Worm (Caenorhabditis elegans) whole organism, L4 larva: Measurements from ENCODE around the gene smc-5.

Source experiments
- F10B5.3 ChIP-seq: sonication (generic microtip); optimal IDR thresholded peaks from 2 replicates; lab custom pipeline; 2016; ENCODE audit warnings: mild to moderate bottlenecking, missing genetic modification characterization, missing compliant biosample characterization
- F37D6.2 ChIP-seq: sonication (generic microtip); optimal IDR thresholded peaks from 2 replicates; lab custom pipeline; 2016; ENCODE audit warnings: mild to moderate bottlenecking, missing genetic modification characterization, missing compliant biosample characterization
- R02D3.7 ChIP-seq: fragments of 150-350 bp; sonication (generic microtip); optimal IDR thresholded peaks from 3 replicates; lab custom pipeline; 2014; ENCODE audit warnings: missing biosample characterization, missing genetic modification characterization
- Y48G9A.11 ChIP-seq: fragments of 200-800 bp; sonication (Bioruptor generic); IDR thresholded peaks from 2 replicates; pipeline ENCODE4 v1.3.6; 2022; ENCODE audit warnings: missing genetic modification reagents, missing genetic modification characterization, missing compliant biosample characterization
- ZK546.5 ChIP-seq, 2 experiments: sonication (generic microtip); optimal IDR thresholded peaks; 2 replicates each; lab custom pipeline; 2017; ENCODE audit warnings: missing biosample characterization in 2 of 2, missing genetic modification characterization in 2 of 2
- ama-1 ChIP-seq: fragments of 150-350 bp; optimal IDR thresholded peaks from 2 replicates; lab custom pipeline; 2014; ENCODE audit warnings: inconsistent platforms, mixed read lengths
- arid-1 ChIP-seq: fragments of 200-800 bp; sonication (Bioruptor generic); conservative IDR thresholded peaks from 2 replicates; pipeline ENCODE4 v1.3.6; 2022; ENCODE audit warnings: missing genetic modification reagents, missing genetic modification characterization, missing compliant biosample characterization
- attf-4 ChIP-seq: sonication (generic microtip); optimal IDR thresholded peaks from 3 replicates; lab custom pipeline; 2017; ENCODE audit warnings: missing biosample characterization, missing genetic modification characterization
- ceh-20 ChIP-seq: fragments of 200-800 bp; sonication (Bioruptor generic); IDR thresholded peaks from 2 replicates; pipeline ENCODE4 v1.3.6; 2022; ENCODE audit warnings: missing genetic modification reagents, missing genetic modification characterization, missing compliant biosample characterization
- ceh-28 ChIP-seq: fragments of 150-350 bp; optimal IDR thresholded peaks from 2 replicates; lab custom pipeline; 2014; ENCODE audit warnings: missing biosample characterization, missing genetic modification reagents, missing genetic modification characterization
- ceh-32 ChIP-seq: sonication (generic microtip); optimal IDR thresholded peaks from 2 replicates; lab custom pipeline; 2016; ENCODE audit warnings: mild to moderate bottlenecking, missing genetic modification characterization, missing compliant biosample characterization; ENCODE audit not compliant: poor library complexity
- ceh-62 ChIP-seq: sonication (generic microtip); optimal IDR thresholded peaks from 2 replicates; lab custom pipeline; 2017; ENCODE audit warnings: missing biosample characterization, missing genetic modification characterization
- ceh-82 ChIP-seq: sonication (generic microtip); optimal IDR thresholded peaks from 2 replicates; lab custom pipeline; 2017; ENCODE audit warnings: missing biosample characterization, missing genetic modification characterization
- ces-1 ChIP-seq: fragments of 150-350 bp; sonication (generic microtip); optimal IDR thresholded peaks from 4 replicates; lab custom pipeline; 2014; ENCODE audit warnings: missing biosample characterization, missing genetic modification reagents, missing genetic modification characterization
- cey-2 ChIP-seq: sonication (generic microtip); optimal IDR thresholded peaks from 3 replicates; lab custom pipeline; 2017; ENCODE audit warnings: missing genetic modification characterization, mild to moderate bottlenecking, missing compliant biosample characterization, antibody characterized with exemption, borderline replicate concordance; ENCODE audit not compliant: insufficient read depth
- ctbp-1 ChIP-seq: fragments of 200-800 bp; sonication (Bioruptor generic); IDR thresholded peaks from 2 replicates; pipeline ENCODE4 v1.3.6; 2022; ENCODE audit warnings: missing genetic modification reagents, missing genetic modification characterization, missing compliant biosample characterization
- daf-8 ChIP-seq: fragments of 200-800 bp; sonication (Bioruptor generic); IDR thresholded peaks from 2 replicates; pipeline ENCODE4 v1.3.6; 2022; ENCODE audit warnings: missing genetic modification characterization, missing compliant biosample characterization
- dmd-6 ChIP-seq: fragments of 200-800 bp; sonication (Bioruptor generic); IDR thresholded peaks from 2 replicates; pipeline ENCODE4 v1.3.6; 2022; ENCODE audit warnings: missing genetic modification reagents, missing genetic modification characterization, missing compliant biosample characterization
- dmd-8 ChIP-seq: fragments of 200-800 bp; sonication (Bioruptor generic); IDR thresholded peaks from 2 replicates; pipeline ENCODE4 v1.3.6; 2022; ENCODE audit warnings: missing genetic modification characterization, missing compliant biosample characterization
- duxl-1 ChIP-seq: sonication (generic microtip); optimal IDR thresholded peaks from 2 replicates; lab custom pipeline; 2016; ENCODE audit warnings: mild to moderate bottlenecking, missing genetic modification characterization, moderate library complexity, missing compliant biosample characterization; ENCODE audit not compliant: poor library complexity
- egl-43 ChIP-seq: fragments of 200-800 bp; sonication (Bioruptor generic); IDR thresholded peaks from 2 replicates; pipeline ENCODE4 v1.3.6; 2022; ENCODE audit warnings: missing genetic modification reagents, missing genetic modification characterization, missing compliant biosample characterization
- fos-1 ChIP-seq: fragments of 150-350 bp; optimal IDR thresholded peaks from 2 replicates; lab custom pipeline; 2014; ENCODE audit warnings: missing biosample characterization, missing genetic modification characterization
- lim-7 ChIP-seq: fragments of 200-800 bp; sonication (Bioruptor generic); IDR thresholded peaks from 2 replicates; pipeline ENCODE4 v1.3.6; 2022; ENCODE audit warnings: missing genetic modification characterization, missing compliant biosample characterization
- lin-1 ChIP-seq: fragments of 200-800 bp; sonication (Bioruptor generic); IDR thresholded peaks from 2 replicates; pipeline ENCODE4 v1.3.6; 2022; ENCODE audit warnings: missing genetic modification reagents, missing genetic modification characterization, missing compliant biosample characterization
- lin-15B ChIP-seq: fragments of 150-350 bp; sonication (generic microtip); optimal IDR thresholded peaks from 3 replicates; lab custom pipeline; 2014; ENCODE audit warnings: missing biosample characterization, missing genetic modification characterization
- lin-39 ChIP-seq: fragments of 150-350 bp; optimal IDR thresholded peaks from 2 replicates; lab custom pipeline; 2014; ENCODE audit warnings: missing biosample characterization, missing genetic modification reagents, missing genetic modification characterization
- lir-3 ChIP-seq: sonication (generic microtip); optimal IDR thresholded peaks from 2 replicates; lab custom pipeline; 2016; ENCODE audit warnings: mild to moderate bottlenecking, missing genetic modification characterization, missing compliant biosample characterization
- madf-9 ChIP-seq: fragments of 200-800 bp; sonication (Bioruptor generic); conservative IDR thresholded peaks from 2 replicates; pipeline ENCODE4 v1.3.6; 2022; ENCODE audit warnings: missing genetic modification reagents, missing genetic modification characterization, missing compliant biosample characterization
- mdt-29 ChIP-seq: fragments of 200-800 bp; sonication (Bioruptor generic); IDR thresholded peaks from 2 replicates; pipeline ENCODE4 v1.3.6; 2022; ENCODE audit warnings: missing genetic modification reagents, missing genetic modification characterization, missing compliant biosample characterization
- mes-2 ChIP-seq: sonication (generic microtip); optimal IDR thresholded peaks from 2 replicates; lab custom pipeline; 2016; ENCODE audit warnings: missing genotype, mild to moderate bottlenecking, missing genetic modification characterization, missing compliant biosample characterization; ENCODE audit not compliant: poor library complexity, severe bottlenecking
- mxl-2 ChIP-seq: fragments of 200-800 bp; sonication (Bioruptor generic); conservative IDR thresholded peaks from 2 replicates; pipeline ENCODE4 v1.3.6; 2022; ENCODE audit warnings: missing genetic modification reagents, missing genetic modification characterization, missing compliant biosample characterization
- mxl-3 ChIP-seq: fragments of 200-800 bp; sonication (Bioruptor generic); optimal IDR thresholded peaks from 2 replicates; lab custom pipeline; 2018; ENCODE audit warnings: mild to moderate bottlenecking, missing genetic modification characterization, missing compliant biosample characterization
- nhr-10 ChIP-seq: fragments of 150-350 bp; optimal IDR thresholded peaks from 2 replicates; lab custom pipeline; 2014; ENCODE audit warnings: missing biosample characterization, missing genetic modification characterization
- nhr-102 ChIP-seq: sonication (generic microtip); optimal IDR thresholded peaks from 2 replicates; lab custom pipeline; 2016; ENCODE audit warnings: mild to moderate bottlenecking, missing genetic modification characterization, moderate library complexity, missing compliant biosample characterization
- nhr-111 ChIP-seq: fragments of 200-800 bp; sonication (Bioruptor generic); optimal IDR thresholded peaks from 2 replicates; lab custom pipeline; 2018; ENCODE audit warnings: mild to moderate bottlenecking, missing genetic modification characterization, missing compliant biosample characterization
- nhr-25 ChIP-seq: sonication (generic microtip); optimal IDR thresholded peaks from 2 replicates; lab custom pipeline; 2017; ENCODE audit warnings: missing genetic modification characterization, mild to moderate bottlenecking, missing compliant biosample characterization, antibody characterized with exemption, moderate library complexity, borderline replicate concordance; ENCODE audit not compliant: insufficient read depth
- nhr-28 ChIP-seq: fragments of 150-350 bp; optimal IDR thresholded peaks from 2 replicates; lab custom pipeline; 2014; ENCODE audit warnings: missing biosample characterization, missing genetic modification characterization
- nhr-41 ChIP-seq: fragments of 200-800 bp; sonication (Bioruptor generic); IDR thresholded peaks from 2 replicates; pipeline ENCODE4 v1.3.6; 2022; ENCODE audit warnings: missing genetic modification reagents, missing genetic modification characterization, missing compliant biosample characterization
- nhr-42 ChIP-seq: fragments of 200-800 bp; sonication (Bioruptor generic); IDR thresholded peaks from 2 replicates; pipeline ENCODE4 v1.3.6; 2022; ENCODE audit warnings: missing genetic modification characterization, missing compliant biosample characterization
- nhr-48 ChIP-seq: sonication (generic microtip); optimal IDR thresholded peaks from 2 replicates; lab custom pipeline; 2016; ENCODE audit warnings: mild to moderate bottlenecking, missing genetic modification characterization, missing compliant biosample characterization
- nhr-76 ChIP-seq: fragments of 150-350 bp; optimal IDR thresholded peaks from 2 replicates; lab custom pipeline; 2014; ENCODE audit warnings: missing biosample characterization, missing genetic modification characterization
- pqm-1 ChIP-seq: sonication (generic microtip); optimal IDR thresholded peaks from 2 replicates; lab custom pipeline; 2017; ENCODE audit warnings: missing biosample characterization, missing genetic modification characterization
- rbr-2 ChIP-seq: sonication (generic microtip); optimal IDR thresholded peaks from 2 replicates; lab custom pipeline; 2016; ENCODE audit warnings: missing genotype, missing genetic modification characterization, missing compliant biosample characterization
- saeg-2 ChIP-seq: fragments of 200-800 bp; sonication (Bioruptor generic); IDR thresholded peaks from 2 replicates; pipeline ENCODE4 v1.3.6; 2022; ENCODE audit warnings: missing genetic modification reagents, missing genetic modification characterization, missing compliant biosample characterization
- skn-1 ChIP-seq: fragments of 150-350 bp; optimal IDR thresholded peaks from 2 replicates; lab custom pipeline; 2014; ENCODE audit warnings: missing biosample characterization, missing genetic modification characterization
- snpc-4 ChIP-seq: fragments of 150-350 bp; optimal IDR thresholded peaks from 2 replicates; lab custom pipeline; 2014; ENCODE audit warnings: missing biosample characterization, missing genetic modification characterization
- spr-1 ChIP-seq: sonication (generic microtip); optimal IDR thresholded peaks from 2 replicates; lab custom pipeline; 2016; ENCODE audit warnings: mild to moderate bottlenecking, missing genetic modification characterization, missing compliant biosample characterization
- spr-3 ChIP-seq: fragments of 200-800 bp; sonication (Bioruptor generic); optimal IDR thresholded peaks from 2 replicates; lab custom pipeline; 2018; ENCODE audit warnings: mild to moderate bottlenecking, missing genetic modification characterization, missing compliant biosample characterization
- unc-62 ChIP-seq, 3 experiments: fragments of 150-350 bp in 1 of 3; sonication (generic microtip); optimal IDR thresholded peaks in 2 of 3; peaks in 1 of 3; 1 replicate in 1 of 3; 2 replicates in 2 of 3; lab custom pipeline; 2014 to 2017; ENCODE audit warnings: missing biosample characterization in 3 of 3, missing genetic modification characterization in 3 of 3, missing genetic modification reagents in 3 of 3, missing genotype in 1 of 3
- zag-1 ChIP-seq: fragments of 150-350 bp; optimal IDR thresholded peaks from 2 replicates; lab custom pipeline; 2014; ENCODE audit warnings: missing biosample characterization, missing genetic modification characterization
- zfp-2 ChIP-seq: sonication (generic microtip); optimal IDR thresholded peaks from 2 replicates; lab custom pipeline; 2016; ENCODE audit warnings: mild to moderate bottlenecking, missing genetic modification characterization, missing compliant biosample characterization

Gene smc-5

DNA sequence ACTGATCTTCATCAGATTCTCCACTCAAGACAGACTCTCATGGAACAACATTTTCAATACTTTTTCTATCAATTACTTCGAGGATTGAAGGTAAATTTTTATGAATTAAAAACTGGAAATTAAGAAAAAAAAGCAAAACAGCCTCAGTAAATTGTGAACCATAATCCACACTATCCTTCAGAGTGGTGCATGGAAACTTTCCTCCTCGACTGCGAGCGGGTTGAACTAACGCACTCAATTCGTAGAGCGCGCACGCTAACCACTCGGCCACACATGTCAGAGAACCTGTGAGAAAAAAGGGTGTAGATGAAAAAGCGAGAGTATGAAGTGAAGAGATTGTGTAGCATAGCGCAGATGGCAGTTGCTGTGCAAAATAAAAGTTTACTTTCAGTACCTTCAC lies 43.1 kb downstream of the smc-5 start (continued):
- TF ChIP-seq nhr-41 (GFP tag; lab: Robert Waterston, UW) (peak; percentile 96), dmd-6 (GFP tag; lab: Robert Waterston, UW) (peak; percentile 82), zag-1 (no peak), ceh-32 (tag; lab: Kevin White, UChicago) (no peak), saeg-2 (GFP tag; lab: Robert Waterston, UW) (0 out of 2 replicates have a peak, but pooled peaks have one; percentile 59), lir-3 (tag; lab: Kevin White, UChicago) (peak; percentile 78), dmd-8 (GFP tag; lab: Robert Waterston, UW) (peak; percentile 94), nhr-42 (GFP tag; lab: Robert Waterston, UW) (peak; percentile 83), nhr-10 (no peak), lim-7 (GFP tag; lab: Robert Waterston, UW) (peak; percentile 97), egl-43 (GFP tag; lab: Robert Waterston, UW) (no peak), mdt-29 (GFP tag; lab: Robert Waterston, UW) (peak; percentile 59), madf-9 (GFP tag; lab: Robert Waterston, UW) (no peak; the same call in 1 of the 2 replicates), unc-62 (GFP tag; optimal IDR thresholded peaks at IDR 0.05 in 1 of 2; lab: Kevin White, UChicago) (peak in 1 of 2 experiments; percentile 82), unc-62 (tag; optimal IDR thresholded peaks at IDR 0.05; lab: Kevin White, UChicago) (no peak), cey-2 (tag; lab: Kevin White, UChicago) (no peak), snpc-4 (no peak), ctbp-1 (GFP tag; lab: Robert Waterston, UW) (peak; percentile 89), duxl-1 (peak; percentile 85), R02D3.7 (tag; lab: Kevin White, UChicago) (peak; percentile 4), daf-8 (GFP tag; lab: Robert Waterston, UW) (no peak), lin-39 (tag; lab: Kevin White, UChicago) (no peak), nhr-28 (tag; lab: Kevin White, UChicago) (peak; percentile 38), F10B5.3 (tag; lab: Kevin White, UChicago) (peak; percentile 60), nhr-25 (tag; lab: Kevin White, UChicago) (no peak), skn-1 (tag; lab: Kevin White, UChicago) (no peak), spr-3 (peak; percentile 75), nhr-48 (peak; percentile 80), ZK546.5 (tag; optimal IDR thresholded peaks at IDR 0.05; lab: Kevin White, UChicago) (no peak), ceh-62 (no peak), attf-4 (tag; lab: Kevin White, UChicago) (no peak), lin-15B (tag; lab: Kevin White, UChicago) (no peak), mxl-2 (peak; percentile 67; the same call in 1 of the 2 replicates), nhr-102 (tag; lab: Kevin White, UChicago) (peak; percentile 82), arid-1 (GFP tag; lab: Robert Waterston, UW) (peak; percentile 90), Y48G9A.11 (GFP tag; lab: Robert Waterston, UW) (peak; percentile 76), spr-1 (tag; lab: Kevin White, UChicago) (peak; percentile 86), ceh-28 (tag; lab: Kevin White, UChicago) (no peak), nhr-76 (tag; lab: Kevin White, UChicago) (no peak), rbr-2 (peak; percentile 71), F37D6.2 (peak; percentile 22), ama-1 (no peak), mes-2 (peak; percentile 92), ceh-20 (GFP tag; lab: Robert Waterston, UW) (peak; percentile 81; the same call in 1 of the 2 replicates), zfp-2 (tag; lab: Kevin White, UChicago) (peak; percentile 55), ces-1 (GFP tag; lab: Kevin White, UChicago) (peak; percentile 29), pqm-1 (tag; lab: Kevin White, UChicago) (no peak), nhr-111 (GFP tag; lab: Kevin White, UChicago) (peak; percentile 87), ceh-82 (tag; lab: Kevin White, UChicago) (no peak), fos-1 (tag; lab: Kevin White, UChicago) (no peak), lin-1 (GFP tag; lab: Robert Waterston, UW) (peak; percentile 85; the same call in 1 of the 2 replicates), mxl-3 (GFP tag; lab: Kevin White, UChicago) (peak; percentile 69)
